Worm (Caenorhabditis elegans): ENCODE data around the gene srz-96.

Gene srz-96

DNA sequence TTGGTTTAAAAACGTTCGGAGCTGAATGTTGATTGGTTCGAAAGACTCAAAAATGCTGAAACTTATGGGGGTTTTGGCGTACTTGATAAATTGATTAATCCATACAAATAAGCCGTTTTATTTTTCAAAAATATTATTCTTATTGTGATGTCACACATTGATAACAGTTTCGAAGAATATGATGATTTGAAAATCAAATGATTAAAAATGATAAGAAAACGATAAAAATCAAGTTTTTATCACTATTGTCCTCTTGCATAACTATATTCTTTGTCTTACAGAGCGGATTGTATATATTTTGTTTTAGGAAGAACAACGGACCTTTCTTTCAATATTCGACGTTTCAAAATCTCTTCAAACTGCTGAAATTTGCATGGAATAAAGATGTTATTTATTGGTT, 44.0 kb downstream of the srz-96 start:
- no peak for TF ChIP-seq unc-62 (GFP tag; optimal IDR thresholded peaks at IDR 0.05)

ce11 chrV:17245406-17245805, 46.4 kb downstream of the srz-96 start, which contains the start of gene clec-242:
TSS of gene clec-242 (minus strand) at chrV:17245506.
- TF ChIP-seq unc-62 (GFP tag; optimal IDR thresholded peaks at IDR 0.05): no peak

DNA sequence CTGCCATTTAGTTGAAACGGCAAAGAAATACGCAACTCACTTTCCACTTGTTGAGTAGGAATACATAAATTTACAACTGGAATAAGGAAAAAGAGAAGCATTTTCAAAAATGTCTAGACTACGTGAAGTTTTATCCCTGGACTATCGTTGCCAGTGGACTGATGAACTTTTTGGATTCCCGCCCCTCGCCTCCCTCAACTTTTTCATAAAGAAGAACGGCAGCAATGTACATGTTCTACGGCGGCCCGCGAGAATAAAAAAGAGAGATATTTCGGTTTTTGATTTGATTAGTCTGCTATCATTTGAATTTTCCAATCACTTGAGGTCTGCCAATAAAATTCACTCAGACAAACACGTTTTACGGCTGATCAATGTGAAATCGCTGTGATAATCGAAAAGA, 49.9 kb downstream of the srz-96 start, which contains the start of gene clec-243:
clec-243 (minus strand) TSS at position 101 of the 400 bp plus-strand sequence.
- TF ChIP-seq unc-62 (GFP tag; optimal IDR thresholded peaks at IDR 0.05): no peak
